Worm (Caenorhabditis elegans) whole organism, L1 larva: Measurements from ENCODE around the gene dhs-24.

Experiments used
- C16A3.4 ChIP-seq: fragments of 150-350 bp; optimal IDR thresholded peaks from 2 replicates; lab custom pipeline; 2014; ENCODE audit warnings: missing biosample characterization, missing genetic modification characterization
- aly-2 ChIP-seq: fragments of 150-350 bp; optimal IDR thresholded peaks from 2 replicates; lab custom pipeline; 2014; ENCODE audit warnings: missing biosample characterization, missing genetic modification characterization
- ceh-82 ChIP-seq, 3 experiments: fragments of 150-350 bp in 1 of 3; sonication (generic microtip) in 2 of 3; optimal IDR thresholded peaks; 2 replicates each; lab custom pipeline; 2014 to 2017; ENCODE audit warnings: missing biosample characterization in 3 of 3, missing genetic modification characterization in 3 of 3
- efl-1 ChIP-seq, 4 experiments: fragments of 150-350 bp; optimal IDR thresholded peaks in 3 of 4; peaks in 1 of 4; 1 replicate in 1 of 4; 2 replicates in 3 of 4; lab custom pipeline; 2014; ENCODE audit warnings: missing biosample characterization in 2 of 4, missing genetic modification characterization in 2 of 4, missing genetic modification reagents in 2 of 4
- elt-2 ChIP-seq: sonication (generic microtip); optimal IDR thresholded peaks from 2 replicates; lab custom pipeline; 2016; ENCODE audit warnings: missing genetic modification characterization, mild to moderate bottlenecking, inconsistent platforms, missing compliant biosample characterization, missing genetic modification reagents
- isw-1 ChIP-seq: fragments of 200-800 bp; sonication (Bioruptor generic); IDR thresholded peaks from 2 replicates; pipeline ENCODE4 v1.3.6; 2022; ENCODE audit warnings: missing genetic modification characterization, missing compliant biosample characterization
- lin-13 ChIP-seq: fragments of 150-350 bp; optimal IDR thresholded peaks from 2 replicates; lab custom pipeline; 2014; ENCODE audit warnings: missing biosample characterization, missing genetic modification reagents, missing genetic modification characterization
- mab-9 ChIP-seq: fragments of 200-800 bp; sonication (Bioruptor generic); IDR thresholded peaks from 2 replicates; pipeline ENCODE4 v1.3.6; 2022; ENCODE audit warnings: missing genetic modification reagents, missing genetic modification characterization, missing compliant biosample characterization
- mep-1 ChIP-seq: fragments of 150-350 bp; optimal IDR thresholded peaks from 2 replicates; lab custom pipeline; 2014; ENCODE audit warnings: missing biosample characterization, missing genetic modification characterization
- nhr-12 ChIP-seq: sonication (generic microtip); optimal IDR thresholded peaks from 2 replicates; lab custom pipeline; 2017; ENCODE audit warnings: missing biosample characterization, missing genetic modification characterization
- nhr-20 ChIP-seq: sonication (generic microtip); optimal IDR thresholded peaks from 2 replicates; lab custom pipeline; 2016; ENCODE audit warnings: mild to moderate bottlenecking, missing genetic modification characterization, missing compliant biosample characterization
- nhr-90 ChIP-seq: sonication (generic microtip); optimal IDR thresholded peaks from 2 replicates; lab custom pipeline; 2016; ENCODE audit warnings: mild to moderate bottlenecking, missing genetic modification characterization, missing compliant biosample characterization; ENCODE audit not compliant: poor library complexity
- unc-62 ChIP-seq: fragments of 150-350 bp; optimal IDR thresholded peaks from 2 replicates; lab custom pipeline; 2014; ENCODE audit warnings: missing biosample characterization, missing genetic modification reagents, missing genetic modification characterization

- TF ChIP-seq aly-2 (tag; lab: Kevin White, UChicago) (no peak), mep-1 (tag; lab: Kevin White, UChicago) (no peak), nhr-12 (tag; lab: Kevin White, UChicago) (no peak), nhr-20 (tag; lab: Kevin White, UChicago) (no peak), ceh-82 (tag; optimal IDR thresholded peaks at IDR 0.05; lab: Kevin White, UChicago) (no peak), isw-1 (no peak), efl-1 (optimal IDR thresholded peaks at IDR 0.05; lab: Kevin White, UChicago) (no peak), efl-1 (GFP tag; optimal IDR thresholded peaks at IDR 0.05 in 1 of 2; lab: Kevin White, UChicago) (no peak), C16A3.4 (tag; lab: Kevin White, UChicago) (no peak), mab-9 (GFP tag; lab: Robert Waterston, UW) (no peak), nhr-90 (tag; lab: Kevin White, UChicago) (no peak), elt-2 (no peak), lin-13 (no peak), unc-62 (no peak)
Measured at ce11 chrV:19922613-19923012, 23.8 kb downstream of the dhs-24 start, which contains the start of gene Y60A3A.16.
